Worm (Caenorhabditis elegans) whole organism, L2 larva: ENCODE measurements around the gene M163.11.

ENCODE experiments used
- F13H6.1 ChIP-seq: sonication (generic microtip); optimal IDR thresholded peaks from 2 replicates; lab custom pipeline; 2016; ENCODE audit warnings: missing genetic modification characterization, missing compliant biosample characterization
- ceh-82 ChIP-seq: fragments of 150-350 bp; optimal IDR thresholded peaks from 2 replicates; lab custom pipeline; 2014; ENCODE audit warnings: missing biosample characterization, missing genetic modification characterization
- lin-11 ChIP-seq: fragments of 150-350 bp; sonication (generic microtip); optimal IDR thresholded peaks from 2 replicates; lab custom pipeline; 2014; ENCODE audit warnings: missing biosample characterization, missing genetic modification characterization, inconsistent platforms, mixed read lengths
- nhr-11 ChIP-seq: fragments of 150-350 bp; optimal IDR thresholded peaks from 2 replicates; lab custom pipeline; 2014; ENCODE audit warnings: missing biosample characterization, missing genetic modification characterization
- nhr-237 ChIP-seq: fragments of 150-350 bp; optimal IDR thresholded peaks from 2 replicates; lab custom pipeline; 2014; ENCODE audit warnings: missing biosample characterization, missing genetic modification characterization
- snpc-4 ChIP-seq: fragments of 150-350 bp; optimal IDR thresholded peaks from 2 replicates; lab custom pipeline; 2014; ENCODE audit warnings: missing biosample characterization, missing genetic modification characterization
- unc-39 ChIP-seq: fragments of 150-350 bp; optimal IDR thresholded peaks from 2 replicates; lab custom pipeline; 2014; ENCODE audit warnings: missing biosample characterization, missing genetic modification characterization
- zag-1 ChIP-seq: fragments of 150-350 bp; optimal IDR thresholded peaks from 2 replicates; lab custom pipeline; 2014; ENCODE audit warnings: missing biosample characterization, missing genetic modification characterization
- ztf-1 ChIP-seq: fragments of 200-800 bp; sonication (Bioruptor generic); conservative IDR thresholded peaks from 2 replicates; pipeline ENCODE4 v1.3.6; 2022; ENCODE audit warnings: missing genetic modification characterization, missing compliant biosample characterization

- TF ChIP-seq nhr-237 (no peak), snpc-4 (no peak), ceh-82 (tag; lab: Kevin White, UChicago) (no peak), F13H6.1 (no peak), lin-11 (tag; lab: Kevin White, UChicago) (no peak), zag-1 (no peak), unc-39 (tag; lab: Kevin White, UChicago) (no peak), ztf-1 (GFP tag; lab: Robert Waterston, UW) (no peak), nhr-11 (tag; lab: Kevin White, UChicago) (no peak)
Measured at ce11 chrX:14455419-14455818, 23.8 kb upstream of the M163.11 start, which contains the start of gene Y66C5A.1.
